Worm (Caenorhabditis elegans): ENCODE data around the gene Y53F4B.25.
A peak's percentile ranks its signal among the peaks of the same experiment; 100 is the strongest.

Gene Y53F4B.25

ce11 chrII:15173174-15173573 lies 37.2 kb downstream of the Y53F4B.25 start (continued):
- TF ChIP-seq nhr-77 (tag; optimal IDR thresholded peaks at IDR 0.05) (no peak), F10B5.3 (tag; optimal IDR thresholded peaks at IDR 0.05) (no peak), nhr-6 (tag; optimal IDR thresholded peaks at IDR 0.05) (peak; percentile 3), egl-27 (tag; optimal IDR thresholded peaks at IDR 0.05) (no peak), fkh-10 (GFP tag; optimal IDR thresholded peaks at IDR 0.05) (no peak), fos-1 (tag; optimal IDR thresholded peaks at IDR 0.05) (no peak), lim-7 (GFP tag; IDR thresholded peaks at IDR 0.05) (no peak), Y5F2A.4 (GFP tag; optimal IDR thresholded peaks at IDR 0.05) (no peak), nhr-48 (tag; optimal IDR thresholded peaks at IDR 0.05) (no peak), rbr-2 (tag; optimal IDR thresholded peaks at IDR 0.05) (no peak), ceh-32 (tag; optimal IDR thresholded peaks at IDR 0.05; ENCODE audit: poor library complexity) (no peak)

DNA sequence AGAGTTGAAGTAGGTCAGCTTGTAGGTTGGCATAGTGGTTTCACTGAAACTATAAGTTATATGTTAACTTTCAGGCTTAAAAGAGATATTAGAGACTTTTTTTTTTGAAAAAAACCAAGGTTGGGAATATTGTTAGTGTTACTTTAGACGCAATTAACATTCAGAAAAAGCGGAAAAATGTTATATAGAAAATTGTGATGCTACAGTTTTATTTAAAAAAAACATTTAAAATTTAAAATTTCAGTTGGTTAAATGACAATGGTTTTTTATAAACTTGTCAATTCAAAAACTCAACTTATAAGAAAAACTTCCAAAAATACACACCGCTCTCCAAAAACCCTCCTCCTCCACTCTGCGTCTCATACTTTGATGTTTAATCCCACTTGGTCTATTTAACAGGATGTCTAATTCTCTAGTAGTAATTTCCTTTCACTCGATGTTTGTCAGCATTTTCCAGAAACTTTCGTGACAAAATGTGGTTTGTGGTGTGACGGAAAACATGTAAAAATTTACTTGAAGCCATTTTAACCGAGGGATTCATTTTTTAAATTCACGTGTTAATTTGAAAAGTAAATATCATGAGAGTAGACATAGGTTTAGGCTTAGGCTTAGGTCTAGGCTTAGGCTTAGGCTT lies 39.0 kb downstream of the Y53F4B.25 start, which contains the start of gene gst-31:
TSS of gene gst-31 (minus strand) at position 51 of the 634 bp plus-strand sequence.
- TF ChIP-seq daf-8 (GFP tag; IDR thresholded peaks at IDR 0.05) (no peak), Y5F2A.4 (GFP tag; optimal IDR thresholded peaks at IDR 0.05) (no peak), aha-1 (tag) (peak; percentile 70)

- no peak for TF ChIP-seq zfp-3 (GFP tag; conservative IDR thresholded peaks at IDR 0.05)
- TF ChIP-seq fkh-10 (GFP tag; optimal IDR thresholded peaks at IDR 0.05), result no peak
- TF ChIP-seq nhr-6 (tag; optimal IDR thresholded peaks at IDR 0.05), result no peak
- no peak for TF ChIP-seq dmd-8 (GFP tag; IDR thresholded peaks at IDR 0.05)
- no peak for TF ChIP-seq Y48G9A.11 (GFP tag; IDR thresholded peaks at IDR 0.05)
- no peak for TF ChIP-seq sdz-12 (GFP tag; optimal IDR thresholded peaks at IDR 0.05)
- no peak for TF ChIP-seq zfp-2 (tag; optimal IDR thresholded peaks at IDR 0.05)
- no peak for TF ChIP-seq nhr-237 (tag; optimal IDR thresholded peaks at IDR 0.05)
These were observed 39.7 kb downstream of the Y53F4B.25 start, which contains the start of gene Y53F4B.36 for ce11 chrII:15175643-15176042. Gene Y53F4B.36 (plus strand): TSS chrII:15175943.

ce11 chrII:15178494-15178893 lies 42.5 kb downstream of the Y53F4B.25 start, which contains the start of gene gst-32:
Gene gst-32 (minus strand): TSS chrII:15178594.
- TF ChIP-seq ama-1 (optimal IDR thresholded peaks at IDR 0.05), result no peak
- TF ChIP-seq unc-39 (tag; optimal IDR thresholded peaks at IDR 0.05), result no peak
- TF ChIP-seq lin-15B (tag; optimal IDR thresholded peaks at IDR 0.05), result no peak
- TF ChIP-seq skn-1 (tag; optimal IDR thresholded peaks at IDR 0.05), result no peak
- TF ChIP-seq F10B5.3 (tag; optimal IDR thresholded peaks at IDR 0.05), result no peak
- no peak for TF ChIP-seq egl-43 (GFP tag; IDR thresholded peaks at IDR 0.05)
- TF ChIP-seq madf-5 (GFP tag; IDR thresholded peaks at IDR 0.05), result no peak
- no peak for TF ChIP-seq aly-2 (tag; optimal IDR thresholded peaks at IDR 0.05)
- TF ChIP-seq zip-11 (GFP tag; IDR thresholded peaks at IDR 0.05), result no peak
- TF ChIP-seq mxl-3 (GFP tag; optimal IDR thresholded peaks at IDR 0.05), result no peak
- no peak for TF ChIP-seq nhr-28 (tag; optimal IDR thresholded peaks at IDR 0.05)
- TF ChIP-seq jun-1 (tag; optimal IDR thresholded peaks at IDR 0.05), result no peak
- TF ChIP-seq pqm-1 (tag; optimal IDR thresholded peaks at IDR 0.05), result no peak
- TF ChIP-seq gei-8 (GFP tag; optimal IDR thresholded peaks at IDR 0.05), result no peak
- no peak for TF ChIP-seq dpl-1 (GFP tag; optimal IDR thresholded peaks at IDR 0.05)
- TF ChIP-seq aha-1 (tag), result no peak
- TF ChIP-seq ZK546.5 (tag; optimal IDR thresholded peaks at IDR 0.05), result no peak
- no peak for TF ChIP-seq Y75B8A.6 (GFP tag; IDR thresholded peaks at IDR 0.05)

ce11 chrII:15183139-15183538 lies 47.2 kb downstream of the Y53F4B.25 start, which contains the start of gene gst-34:
Gene gst-34 (minus strand): TSS chrII:15183239.
- no peak for TF ChIP-seq hif-1 (tag; optimal IDR thresholded peaks at IDR 0.05)
- no peak for TF ChIP-seq unc-39 (tag; optimal IDR thresholded peaks at IDR 0.05)
- TF ChIP-seq ZK337.2 (GFP tag; IDR thresholded peaks at IDR 0.05), result no peak
- no peak for TF ChIP-seq mdl-1 (tag; optimal IDR thresholded peaks at IDR 0.05)

Data from whole organism, L4 larva.